Fruit fly (Drosophila melanogaster): ENCODE data around the gene CG15337.

The CG15337 gene

DNA sequence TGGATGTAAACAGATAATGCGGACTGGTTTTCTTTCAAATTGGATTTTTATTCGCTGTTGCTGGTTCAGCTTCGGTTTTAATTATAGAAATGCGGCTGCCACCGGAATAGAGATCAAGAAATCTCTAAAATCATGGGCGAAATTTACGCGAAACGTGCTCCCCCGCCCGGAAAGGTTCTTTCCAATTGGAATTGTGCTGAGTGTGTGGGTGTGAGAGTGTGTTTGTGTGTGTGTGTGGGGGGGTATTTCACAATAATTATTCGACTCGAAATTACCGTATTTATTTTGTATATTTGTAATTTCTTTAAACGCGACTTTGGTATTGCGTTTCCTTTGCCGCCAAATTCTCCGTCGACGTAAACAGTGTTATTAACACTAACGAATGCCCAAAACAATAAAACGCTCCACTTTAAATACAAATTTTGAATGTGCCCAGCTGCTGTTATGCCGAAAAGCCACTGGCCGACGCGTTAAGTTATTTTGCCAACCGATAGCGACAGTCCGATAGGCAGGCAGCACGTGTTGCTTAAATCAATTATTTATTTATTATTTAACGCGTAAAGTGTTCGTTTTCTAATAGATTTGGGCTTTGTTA lies 44.0 kb upstream of the CG15337 start, which contains the start of gene Gclc:
Gene Gclc, minus strand, starts transcription at position 431 of the 595 bp plus-strand sequence.
- TF ChIP-seq CG1620 (GFP tag; optimal IDR thresholded peaks at IDR 0.05): no peak
- TF ChIP-seq Mnt (GFP tag; optimal IDR thresholded peaks at IDR 0.05): peak; percentile 96
- peak; percentile 21 for TF ChIP-seq cic (GFP tag; optimal IDR thresholded peaks at IDR 0.05)
- TF ChIP-seq Hr96 (GFP tag; optimal IDR thresholded peaks at IDR 0.05): no peak
- no peak for TF ChIP-seq Clk (GFP tag; optimal IDR thresholded peaks at IDR 0.05)
- TF ChIP-seq tj (GFP tag; optimal IDR thresholded peaks at IDR 0.05): peak; percentile 11
- peak; percentile 21 for TF ChIP-seq CG11617 (GFP tag; optimal IDR thresholded peaks at IDR 0.05)
- TF ChIP-seq CG7045 (GFP tag; optimal IDR thresholded peaks at IDR 0.05): no peak
- TF ChIP-seq toe (GFP tag; optimal IDR thresholded peaks at IDR 0.05): no peak

DNA sequence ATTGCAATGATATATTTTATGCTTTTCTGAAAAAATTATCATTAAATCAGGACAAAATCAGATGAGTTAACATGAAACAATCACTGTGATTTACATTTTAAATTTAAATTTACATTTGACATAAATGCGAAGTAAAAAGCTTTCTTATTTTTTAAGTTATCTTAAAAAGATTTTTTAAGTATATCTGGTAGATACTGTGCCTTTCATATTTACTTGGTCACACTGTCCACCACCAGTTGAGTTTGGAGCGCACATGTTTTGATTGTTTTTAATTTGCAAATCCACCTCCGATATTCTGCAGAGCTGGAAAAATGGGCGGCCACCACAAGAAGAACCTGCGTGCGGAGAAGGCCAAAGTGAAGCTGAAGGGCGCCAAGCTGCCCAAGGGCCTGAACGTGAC lies 43.0 kb upstream of the CG15337 start, which contains the start of gene CG1575:
Gene CG1575, plus strand, starts transcription at position 200 of the 400 bp plus-strand sequence.
- TF ChIP-seq Mnt (GFP tag; optimal IDR thresholded peaks at IDR 0.05): peak; percentile 84
- no peak for TF ChIP-seq CG7101 (tag; optimal IDR thresholded peaks at IDR 0.05)

DNA sequence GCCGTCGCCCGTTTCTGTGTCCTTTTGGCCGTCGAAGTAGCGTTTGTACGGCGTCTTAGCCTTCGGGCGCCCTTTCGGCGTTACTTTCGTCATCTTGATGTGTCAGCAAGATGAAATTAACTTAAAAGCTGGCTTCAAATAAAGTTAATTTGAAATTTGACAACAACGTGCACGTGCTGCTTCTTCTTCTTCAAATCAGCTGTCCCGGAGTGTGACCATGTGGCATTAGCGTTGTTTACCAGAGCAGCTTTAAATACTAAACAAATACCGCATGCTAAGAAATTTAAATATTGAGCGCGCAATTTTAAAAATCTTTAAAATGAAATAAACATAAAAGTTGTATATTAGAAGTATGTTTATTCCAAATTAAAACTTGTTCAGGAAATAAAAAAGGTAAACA lies 38.9 kb upstream of the CG15337 start, which contains the start of gene CG2260:
Gene CG2260, minus strand, starts transcription at position 209 of the 400 bp plus-strand sequence.
- TF ChIP-seq CG33017 (tag; optimal IDR thresholded peaks at IDR 0.05) (no peak), bab1 (GFP tag; optimal IDR thresholded peaks at IDR 0.05) (peak; percentile 57), Hr96 (GFP tag; optimal IDR thresholded peaks at IDR 0.05) (no peak), CG7101 (tag; optimal IDR thresholded peaks at IDR 0.05) (no peak), CG5204 (GFP tag; optimal IDR thresholded peaks at IDR 0.05) (no peak), Crg-1 (GFP tag; optimal IDR thresholded peaks at IDR 0.05) (no peak), CG7045 (GFP tag; optimal IDR thresholded peaks at IDR 0.05) (no peak), Mnt (GFP tag; optimal IDR thresholded peaks at IDR 0.05) (peak; percentile 100), kay (GFP tag; ENCODE audit: borderline replicate concordance) (no peak)

DNA sequence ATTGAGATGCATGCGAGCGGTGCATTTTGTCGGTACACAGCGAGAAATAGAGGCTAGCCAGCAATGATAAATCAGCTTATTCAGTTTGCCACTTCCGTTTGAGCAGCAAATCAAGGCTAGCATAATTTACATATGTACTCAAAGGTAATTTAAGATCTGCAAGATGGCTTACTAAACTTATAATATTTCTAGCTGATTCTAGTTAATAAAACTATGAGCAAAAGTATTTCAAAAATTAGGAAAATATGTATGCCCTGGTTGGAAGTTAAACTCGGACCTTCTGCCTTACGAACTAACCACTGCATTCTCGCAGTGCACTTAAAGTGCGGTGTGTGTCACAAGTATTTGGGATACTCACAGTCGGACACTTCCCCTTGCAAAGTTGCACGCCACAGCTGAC lies 37.0 kb upstream of the CG15337 start:
- TF ChIP-seq cic (GFP tag; optimal IDR thresholded peaks at IDR 0.05) (no peak), CG14711 (tag; optimal IDR thresholded peaks at IDR 0.05) (no peak), toe (GFP tag; optimal IDR thresholded peaks at IDR 0.05) (no peak), CG7101 (tag; optimal IDR thresholded peaks at IDR 0.05) (no peak), pad (GFP tag; optimal IDR thresholded peaks at IDR 0.05) (no peak), CG1620 (GFP tag; optimal IDR thresholded peaks at IDR 0.05) (no peak), CG11617 (GFP tag; optimal IDR thresholded peaks at IDR 0.05) (no peak), Crg-1 (GFP tag; optimal IDR thresholded peaks at IDR 0.05) (no peak), Clk (GFP tag; optimal IDR thresholded peaks at IDR 0.05) (no peak), CG33017 (tag; optimal IDR thresholded peaks at IDR 0.05) (no peak), Hr96 (GFP tag; optimal IDR thresholded peaks at IDR 0.05) (no peak), bab1 (GFP tag; optimal IDR thresholded peaks at IDR 0.05) (no peak), CG7045 (GFP tag; optimal IDR thresholded peaks at IDR 0.05) (no peak), CG5204 (GFP tag; optimal IDR thresholded peaks at IDR 0.05) (no peak), Mnt (GFP tag; optimal IDR thresholded peaks at IDR 0.05) (no peak), tj (GFP tag; optimal IDR thresholded peaks at IDR 0.05) (no peak), cnc (optimal IDR thresholded peaks at IDR 0.05) (no peak), kay (GFP tag; ENCODE audit: borderline replicate concordance) (no peak), CG12768 (GFP tag; optimal IDR thresholded peaks at IDR 0.05) (no peak), ovo (GFP tag; optimal IDR thresholded peaks at IDR 0.05) (no peak)

DNA sequence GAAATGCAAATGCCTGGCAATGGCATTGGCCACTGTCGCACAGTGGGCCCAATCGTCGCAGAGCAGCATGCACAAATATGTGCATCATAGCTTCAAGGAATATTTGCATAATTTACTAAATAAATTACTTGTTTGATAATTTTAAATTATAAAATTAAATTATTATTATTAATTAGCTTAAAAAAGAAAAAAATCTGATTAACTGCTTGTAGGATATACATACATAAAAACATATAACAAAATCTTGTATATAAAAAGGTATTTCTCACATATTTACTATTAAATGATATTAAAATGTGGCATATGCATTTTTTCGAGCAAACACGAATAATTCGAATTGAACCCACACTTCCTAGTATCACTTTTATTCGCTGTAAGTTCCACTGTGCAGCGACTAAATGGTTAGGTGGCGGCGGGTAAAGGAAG lies 34.6 kb upstream of the CG15337 start:
- TF ChIP-seq toe (GFP tag; optimal IDR thresholded peaks at IDR 0.05) (no peak), CG1620 (GFP tag; optimal IDR thresholded peaks at IDR 0.05) (no peak), kay (GFP tag; ENCODE audit: borderline replicate concordance) (no peak), CG7101 (tag; optimal IDR thresholded peaks at IDR 0.05) (no peak), CG33017 (tag; optimal IDR thresholded peaks at IDR 0.05) (no peak)

DNA sequence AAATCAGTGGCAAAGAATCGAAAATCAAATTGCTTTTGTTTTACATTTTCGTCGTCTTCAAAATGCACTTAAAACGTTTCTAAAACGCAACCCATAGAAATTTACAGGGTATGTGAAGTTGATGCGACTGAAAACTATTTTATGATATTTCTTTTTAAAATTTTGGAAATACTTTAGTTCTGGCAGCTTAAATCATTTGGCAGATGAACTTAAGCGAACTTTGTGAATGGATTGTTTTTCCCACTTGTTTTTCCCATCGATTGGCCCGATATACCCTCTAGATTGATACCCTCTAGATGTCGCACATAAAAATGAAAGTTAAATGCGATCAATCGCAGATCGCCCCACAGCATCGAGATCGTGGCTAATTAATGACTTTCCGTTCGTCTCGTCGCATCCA lies 33.7 kb upstream of the CG15337 start:
- TF ChIP-seq CG33017 (tag; optimal IDR thresholded peaks at IDR 0.05) (no peak), CG7101 (tag; optimal IDR thresholded peaks at IDR 0.05) (no peak), CG14711 (tag; optimal IDR thresholded peaks at IDR 0.05) (no peak), ovo (GFP tag; optimal IDR thresholded peaks at IDR 0.05) (no peak), bab1 (GFP tag; optimal IDR thresholded peaks at IDR 0.05) (no peak), CG7045 (GFP tag; optimal IDR thresholded peaks at IDR 0.05) (no peak), Crg-1 (GFP tag; optimal IDR thresholded peaks at IDR 0.05) (no peak), tj (GFP tag; optimal IDR thresholded peaks at IDR 0.05) (no peak), Hr96 (GFP tag; optimal IDR thresholded peaks at IDR 0.05) (no peak), kay (GFP tag; ENCODE audit: borderline replicate concordance) (no peak), CG5204 (GFP tag; optimal IDR thresholded peaks at IDR 0.05) (no peak), CG11617 (GFP tag; optimal IDR thresholded peaks at IDR 0.05) (no peak)

DNA sequence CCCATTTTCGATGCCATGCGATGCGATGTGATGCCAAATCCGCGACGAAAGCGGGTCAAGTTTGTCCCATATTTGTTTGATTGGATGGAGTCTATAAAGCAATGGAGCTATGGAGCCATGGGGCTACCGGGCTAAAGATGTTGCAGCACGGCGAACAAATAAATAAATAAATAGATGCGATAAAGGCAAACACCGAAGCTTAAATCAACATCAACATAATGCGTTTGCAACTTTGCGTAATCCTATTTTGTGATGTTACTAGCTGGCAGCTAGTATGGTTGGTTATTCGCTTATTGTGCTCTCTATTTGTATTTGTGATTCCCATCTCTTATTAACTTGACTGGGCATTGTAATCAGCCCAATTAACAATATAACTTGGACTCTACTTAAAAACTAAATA lies 31.7 kb upstream of the CG15337 start:
- TF ChIP-seq pad (GFP tag; optimal IDR thresholded peaks at IDR 0.05) (no peak), CG12768 (GFP tag; optimal IDR thresholded peaks at IDR 0.05) (no peak), ovo (GFP tag; optimal IDR thresholded peaks at IDR 0.05) (no peak), Mnt (GFP tag; optimal IDR thresholded peaks at IDR 0.05) (no peak), CG1620 (GFP tag; optimal IDR thresholded peaks at IDR 0.05) (no peak), Clk (GFP tag; optimal IDR thresholded peaks at IDR 0.05) (no peak), tj (GFP tag; optimal IDR thresholded peaks at IDR 0.05) (no peak), CG7045 (GFP tag; optimal IDR thresholded peaks at IDR 0.05) (no peak), Hr96 (GFP tag; optimal IDR thresholded peaks at IDR 0.05) (no peak), bab1 (GFP tag; optimal IDR thresholded peaks at IDR 0.05) (no peak), kay (GFP tag; ENCODE audit: borderline replicate concordance) (no peak), CG5204 (GFP tag; optimal IDR thresholded peaks at IDR 0.05) (no peak), cnc (optimal IDR thresholded peaks at IDR 0.05) (no peak), CG14711 (tag; optimal IDR thresholded peaks at IDR 0.05) (no peak), toe (GFP tag; optimal IDR thresholded peaks at IDR 0.05) (no peak), CG33017 (tag; optimal IDR thresholded peaks at IDR 0.05) (no peak), CG11617 (GFP tag; optimal IDR thresholded peaks at IDR 0.05) (no peak), cic (GFP tag; optimal IDR thresholded peaks at IDR 0.05) (no peak), CG7101 (tag; optimal IDR thresholded peaks at IDR 0.05) (no peak)
